Worm (Caenorhabditis elegans) whole organism, early embryonic: ENCODE results near the gene Y32H12A.8.

Experiments
- B0310.2 ChIP-seq: sonication (generic microtip); optimal IDR thresholded peaks from 2 replicates; lab custom pipeline; 2016; ENCODE audit warnings: mild to moderate bottlenecking, missing genetic modification characterization, missing compliant biosample characterization
- F13C5.2 ChIP-seq: sonication (generic microtip); optimal IDR thresholded peaks from 2 replicates; lab custom pipeline; 2017; ENCODE audit warnings: mild to moderate bottlenecking, missing genetic modification characterization, inconsistent platforms, missing compliant biosample characterization
- aly-1 ChIP-seq: sonication (generic microtip); optimal IDR thresholded peaks from 2 replicates; lab custom pipeline; 2016; ENCODE audit warnings: missing genetic modification characterization, missing compliant biosample characterization
- ama-1 ChIP-seq: fragments of 150-350 bp; optimal IDR thresholded peaks from 2 replicates; lab custom pipeline; 2014
- ceh-13 ChIP-seq: fragments of 200-800 bp; sonication (Bioruptor generic); optimal IDR thresholded peaks from 2 replicates; lab custom pipeline; 2018; ENCODE audit warnings: mild to moderate bottlenecking, missing genetic modification characterization, missing compliant biosample characterization
- ceh-36 ChIP-seq: sonication (generic microtip); optimal IDR thresholded peaks from 2 replicates; lab custom pipeline; 2016; ENCODE audit warnings: missing genetic modification characterization, inconsistent platforms, missing compliant biosample characterization
- ets-7 ChIP-seq: sonication (generic microtip); optimal IDR thresholded peaks from 2 replicates; lab custom pipeline; 2016; ENCODE audit warnings: missing genotype, missing genetic modification characterization, missing compliant biosample characterization
- flt-1 ChIP-seq: fragments of 200-800 bp; sonication (Bioruptor generic); IDR thresholded peaks from 2 replicates; pipeline ENCODE4 v1.3.6; 2022; ENCODE audit warnings: missing genetic modification characterization, missing compliant biosample characterization
- hmbx-1 ChIP-seq: sonication (generic microtip); optimal IDR thresholded peaks from 2 replicates; lab custom pipeline; 2016; ENCODE audit warnings: mild to moderate bottlenecking, missing genetic modification characterization, missing compliant biosample characterization
- hmg-4 ChIP-seq: fragments of 200-800 bp; sonication (Bioruptor generic); optimal IDR thresholded peaks from 2 replicates; lab custom pipeline; 2018; ENCODE audit warnings: mild to moderate bottlenecking, missing genetic modification characterization, missing compliant biosample characterization
- hnd-1 ChIP-seq: sonication (generic microtip); optimal IDR thresholded peaks from 2 replicates; lab custom pipeline; 2016; ENCODE audit warnings: missing genetic modification characterization, missing compliant biosample characterization
- pes-1 ChIP-seq: fragments of 200-800 bp; sonication (Bioruptor generic); IDR thresholded peaks from 2 replicates; pipeline ENCODE4 v1.3.6; 2022; ENCODE audit warnings: missing genetic modification reagents, missing genetic modification characterization, missing compliant biosample characterization
- scrt-1 ChIP-seq: fragments of 200-800 bp; sonication (Bioruptor generic); IDR thresholded peaks from 2 replicates; pipeline ENCODE4 v1.3.6; 2022; ENCODE audit warnings: missing genetic modification characterization, missing compliant biosample characterization
- sea-1 ChIP-seq: fragments of 200-800 bp; sonication (Bioruptor generic); conservative IDR thresholded peaks from 2 replicates; pipeline ENCODE4 v1.3.6; 2022; ENCODE audit warnings: missing genetic modification characterization, missing compliant biosample characterization
- tbx-11 ChIP-seq: fragments of 200-800 bp; sonication (Bioruptor generic); IDR thresholded peaks from 2 replicates; pipeline ENCODE4 v1.3.6; 2022; ENCODE audit warnings: missing genetic modification characterization, missing compliant biosample characterization
- tbx-37 ChIP-seq: fragments of 200-800 bp; sonication (Bioruptor generic); conservative IDR thresholded peaks from 2 replicates; pipeline ENCODE4 v1.3.6; 2022; ENCODE audit warnings: missing genetic modification reagents, missing genetic modification characterization, missing compliant biosample characterization
- tra-4 ChIP-seq: sonication (generic microtip); optimal IDR thresholded peaks from 2 replicates; lab custom pipeline; 2017; ENCODE audit warnings: missing genetic modification characterization, missing compliant biosample characterization

Gene Y32H12A.8

DNA sequence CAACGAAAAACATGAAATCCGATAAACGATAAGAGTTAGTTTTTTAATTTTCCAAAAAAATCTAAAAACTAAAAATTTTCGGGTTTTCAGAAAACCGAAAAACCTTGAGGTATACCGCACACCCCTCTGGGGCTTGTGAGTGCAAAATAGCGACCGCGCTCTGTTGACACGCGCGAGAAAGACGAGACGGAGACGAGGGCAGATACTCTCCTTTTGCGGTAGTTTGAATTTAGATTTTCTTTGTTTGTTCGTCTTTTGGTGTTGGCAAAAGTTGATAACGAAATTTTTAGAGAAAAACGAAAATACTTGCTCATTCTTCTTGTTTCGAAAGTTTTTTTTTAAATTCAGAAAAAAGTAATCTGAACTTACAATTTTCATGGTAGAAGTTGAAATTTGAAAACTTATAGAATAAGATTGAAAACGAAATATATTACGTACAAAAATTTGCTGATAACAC, at the start of gene Y32H12A.8, which contains the start of gene W03A5.2:
TSS of gene Y32H12A.8 (minus strand) at position 410 of the 457 bp plus-strand sequence.
TSS of gene W03A5.2 (plus strand) at position 407 of the 457 bp plus-strand sequence.
- TF ChIP-seq hmbx-1 (no peak), hnd-1 (no peak), sea-1 (GFP tag; lab: Robert Waterston, UW) (no peak), tbx-37 (GFP tag; lab: Robert Waterston, UW) (no peak), ets-7 (tag; lab: Kevin White, UChicago) (no peak), tbx-11 (GFP tag; lab: Robert Waterston, UW) (no peak), F13C5.2 (tag; lab: Kevin White, UChicago) (no peak), pes-1 (no peak), ama-1 (lab: Kevin White, UChicago) (no peak), tra-4 (tag; lab: Kevin White, UChicago) (no peak), ceh-13 (GFP tag; lab: Kevin White, UChicago) (no peak), ceh-36 (tag; lab: Kevin White, UChicago) (no peak), hmg-4 (no peak), flt-1 (GFP tag; lab: Robert Waterston, UW) (no peak), B0310.2 (tag; lab: Kevin White, UChicago) (no peak), aly-1 (tag; lab: Kevin White, UChicago) (no peak), scrt-1 (GFP tag; lab: Robert Waterston, UW) (no peak)

DNA sequence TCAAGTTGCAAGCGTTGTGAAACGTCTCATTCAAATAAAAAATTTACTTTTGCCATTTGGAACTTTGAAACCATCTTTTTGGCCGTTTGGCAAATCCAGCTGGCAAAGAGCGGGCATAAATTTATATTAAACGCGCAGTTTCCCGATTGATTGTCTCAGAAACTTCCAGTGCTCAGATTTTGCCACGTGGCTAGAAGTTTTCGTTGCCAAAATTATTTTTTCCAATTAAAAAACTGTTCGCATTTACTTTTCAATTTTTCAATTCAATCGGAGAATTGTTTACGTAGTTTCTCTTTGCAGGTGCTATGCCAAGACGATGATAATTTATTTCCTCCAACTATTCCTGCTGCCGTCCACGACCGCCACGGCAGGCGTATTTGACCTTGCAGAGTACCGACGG, 47.5 kb upstream of the Y32H12A.8 start, which contains the start of gene F48E8.4:
TSS of gene F48E8.4 (plus strand) at position 301 of the 400 bp plus-strand sequence.
- TF ChIP-seq sea-1 (GFP tag; lab: Robert Waterston, UW) = no peak
- TF ChIP-seq ets-7 (tag; lab: Kevin White, UChicago) = no peak
- TF ChIP-seq scrt-1 (GFP tag; lab: Robert Waterston, UW) = no peak
- TF ChIP-seq tbx-37 (GFP tag; lab: Robert Waterston, UW) = no peak
- TF ChIP-seq pes-1 = no peak
- no peak for TF ChIP-seq ceh-36 (tag; lab: Kevin White, UChicago)
- TF ChIP-seq F13C5.2 (tag; lab: Kevin White, UChicago) = no peak
- TF ChIP-seq tbx-11 (GFP tag; lab: Robert Waterston, UW) = no peak
- TF ChIP-seq B0310.2 (tag; lab: Kevin White, UChicago) = no peak
- no peak for TF ChIP-seq ama-1 (lab: Kevin White, UChicago)
- no peak for TF ChIP-seq aly-1 (tag; lab: Kevin White, UChicago)

- no peak for TF ChIP-seq sea-1 (GFP tag; lab: Robert Waterston, UW)
- no peak for TF ChIP-seq tbx-37 (GFP tag; lab: Robert Waterston, UW)
- no peak for TF ChIP-seq hnd-1
- no peak for TF ChIP-seq ets-7 (tag; lab: Kevin White, UChicago)
- TF ChIP-seq flt-1 (GFP tag; lab: Robert Waterston, UW) = no peak
- no peak for TF ChIP-seq ceh-36 (tag; lab: Kevin White, UChicago)
- no peak for TF ChIP-seq B0310.2 (tag; lab: Kevin White, UChicago)
- TF ChIP-seq ceh-13 (GFP tag; lab: Kevin White, UChicago) = no peak
- no peak for TF ChIP-seq tbx-11 (GFP tag; lab: Robert Waterston, UW)
- TF ChIP-seq F13C5.2 (tag; lab: Kevin White, UChicago) = no peak
- TF ChIP-seq hmbx-1 = no peak
- no peak for TF ChIP-seq scrt-1 (GFP tag; lab: Robert Waterston, UW)
- no peak for TF ChIP-seq ama-1 (lab: Kevin White, UChicago)
- TF ChIP-seq pes-1 = no peak
- TF ChIP-seq aly-1 (tag; lab: Kevin White, UChicago) = no peak
- TF ChIP-seq hmg-4 = no peak
Measured at ce11 chrIII:5450430-5450829, 44.6 kb upstream of the Y32H12A.8 start, which contains the start of gene paa-1. TSS of gene paa-1 (plus strand) at chrIII:5450730.

- peak; percentile 23 for TF ChIP-seq F13C5.2 (tag; lab: Kevin White, UChicago)
- no peak for TF ChIP-seq hnd-1
Measured at ce11 chrIII:5449762-5450308, 44.0 kb upstream of the Y32H12A.8 start, which contains the start of gene F48E8.8. TSS of gene F48E8.8 (minus strand) at chrIII:5449812.

ce11 chrIII:5448177-5448576, 42.3 kb upstream of the Y32H12A.8 start, which contains the start of gene skpt-1:
TSS of gene skpt-1 (minus strand) at chrIII:5448395.
- no peak for TF ChIP-seq hnd-1
- TF ChIP-seq hmbx-1 = no peak
- TF ChIP-seq ceh-36 (tag; lab: Kevin White, UChicago) = no peak
- no peak for TF ChIP-seq tbx-37 (GFP tag; lab: Robert Waterston, UW)
- no peak for TF ChIP-seq flt-1 (GFP tag; lab: Robert Waterston, UW)
- TF ChIP-seq ama-1 (lab: Kevin White, UChicago) = no peak
- no peak for TF ChIP-seq aly-1 (tag; lab: Kevin White, UChicago)
- no peak for TF ChIP-seq ets-7 (tag; lab: Kevin White, UChicago)
- no peak for TF ChIP-seq tbx-11 (GFP tag; lab: Robert Waterston, UW)
- TF ChIP-seq B0310.2 (tag; lab: Kevin White, UChicago) = no peak
- no peak for TF ChIP-seq F13C5.2 (tag; lab: Kevin White, UChicago)
- no peak for TF ChIP-seq sea-1 (GFP tag; lab: Robert Waterston, UW)
- no peak for TF ChIP-seq pes-1

DNA sequence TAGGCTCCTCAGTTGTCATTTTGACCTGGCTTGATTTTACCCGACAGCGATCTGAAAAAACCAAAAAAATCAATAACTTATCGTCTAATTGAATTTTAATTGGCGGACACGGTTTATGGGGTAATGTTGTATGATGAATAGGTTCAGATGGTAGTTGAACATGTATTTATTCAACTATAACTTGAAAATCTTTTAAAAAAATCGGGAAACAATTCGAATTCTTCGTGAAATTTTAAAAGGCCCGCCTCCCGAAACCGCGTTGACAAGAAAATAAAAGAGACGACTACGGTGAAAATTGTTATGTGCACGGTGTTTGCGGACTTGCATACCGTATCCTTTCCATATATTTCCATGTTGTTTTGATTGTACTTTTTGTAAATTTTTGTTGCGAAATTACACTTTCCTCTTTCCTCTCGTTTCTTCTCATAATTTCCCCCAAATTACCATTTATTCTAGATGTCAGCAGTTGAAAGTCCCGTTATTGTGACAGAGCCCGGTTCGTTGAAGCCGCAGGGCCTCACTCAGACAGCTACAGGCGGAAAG, 36.9 kb upstream of the Y32H12A.8 start, which contains the start of the genes T24G10.2 and disl-2:
TSS of gene T24G10.2 (minus strand) at position 51 of the 543 bp plus-strand sequence.
TSS of gene disl-2 (plus strand) at position 457 of the 543 bp plus-strand sequence.
- no peak for TF ChIP-seq ama-1 (lab: Kevin White, UChicago)
- TF ChIP-seq hmg-4 = no peak
- TF ChIP-seq ets-7 (tag; lab: Kevin White, UChicago) = no peak
- no peak for TF ChIP-seq ceh-13 (GFP tag; lab: Kevin White, UChicago)
- TF ChIP-seq scrt-1 (GFP tag; lab: Robert Waterston, UW) = no peak
- TF ChIP-seq F13C5.2 (tag; lab: Kevin White, UChicago) = peak; percentile 41
- TF ChIP-seq hnd-1 = no peak

DNA sequence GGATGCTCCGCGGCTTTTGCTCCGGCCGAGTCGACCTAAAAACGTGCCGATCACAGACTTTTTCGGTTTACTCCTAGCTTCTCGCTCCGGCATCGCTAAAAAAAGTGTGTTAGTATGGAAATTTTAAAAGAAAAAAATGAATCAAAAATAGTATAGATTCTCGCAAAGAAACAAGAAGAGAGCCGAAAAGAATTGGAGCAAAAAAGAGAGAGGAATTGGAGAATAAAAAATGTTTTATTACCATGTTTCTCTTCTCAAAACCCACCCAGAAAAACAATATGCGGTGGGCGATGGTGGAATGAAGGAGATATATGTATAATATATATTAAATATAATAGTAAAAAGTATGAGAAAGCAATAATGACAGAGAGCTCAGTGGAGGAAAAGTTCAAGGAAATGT, 34.7 kb upstream of the Y32H12A.8 start, which contains the start of gene W03A5.6:
TSS of gene W03A5.6 (minus strand) at position 101 of the 400 bp plus-strand sequence.
- no peak for TF ChIP-seq tbx-11 (GFP tag; lab: Robert Waterston, UW)
- no peak for TF ChIP-seq hnd-1
- no peak for TF ChIP-seq hmbx-1
- no peak for TF ChIP-seq B0310.2 (tag; lab: Kevin White, UChicago)
- TF ChIP-seq sea-1 (GFP tag; lab: Robert Waterston, UW) = no peak
- no peak for TF ChIP-seq hmg-4
- no peak for TF ChIP-seq tra-4 (tag; lab: Kevin White, UChicago)
